Worm (Caenorhabditis elegans) whole organism, late embryonic: ENCODE measurements around the gene apc-17.

Source experiments
- C08G9.2 ChIP-seq: sonication (generic microtip); optimal IDR thresholded peaks from 2 replicates; lab custom pipeline; 2016; ENCODE audit warnings: mild to moderate bottlenecking, missing genetic modification characterization, moderate library complexity, missing compliant biosample characterization
- ama-1 ChIP-seq: fragments of 150-350 bp; optimal IDR thresholded peaks from 2 replicates; lab custom pipeline; 2014
- ceh-18 ChIP-seq: sonication (generic microtip); optimal IDR thresholded peaks from 2 replicates; lab custom pipeline; 2016; ENCODE audit warnings: missing genetic modification characterization, missing compliant biosample characterization
- ceh-19 ChIP-seq: fragments of 200-800 bp; sonication (Bioruptor generic); optimal IDR thresholded peaks from 2 replicates; lab custom pipeline; 2018; ENCODE audit warnings: mild to moderate bottlenecking, missing genetic modification characterization, missing compliant biosample characterization

DNA sequence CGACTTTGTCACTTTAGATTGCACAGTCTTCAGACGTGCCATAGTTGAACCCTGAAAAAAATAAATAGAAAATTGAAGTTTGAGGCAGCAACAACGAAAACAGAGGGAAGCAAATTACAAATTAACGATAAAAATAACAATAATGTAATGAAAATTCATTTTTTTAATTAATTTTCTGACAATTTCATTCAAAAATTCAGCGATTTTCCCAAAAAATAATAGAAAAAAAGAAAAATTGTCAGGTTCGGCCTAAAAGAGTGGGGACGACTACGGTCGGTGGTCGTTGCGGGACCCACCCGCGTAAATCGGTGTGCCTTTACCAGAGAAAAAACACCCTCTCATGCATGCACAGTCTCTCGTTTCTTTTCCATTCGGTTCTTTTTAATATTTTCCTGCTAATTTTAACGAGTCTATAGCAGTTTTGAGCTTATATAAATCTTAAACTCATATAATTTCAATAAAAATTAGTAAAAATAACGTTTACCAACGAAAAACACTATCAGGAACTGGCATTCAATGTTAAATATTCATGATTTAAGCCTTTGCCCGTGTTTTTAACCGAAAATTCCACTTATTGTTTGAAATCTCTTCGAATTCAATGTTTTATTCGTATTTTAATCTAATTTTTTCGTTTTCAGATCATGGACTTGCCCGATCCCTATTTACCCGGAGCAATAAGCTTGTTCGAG lies 18.5 kb downstream of the apc-17 start, which contains the start of the genes rps-9 and lsm-1:
- TF ChIP-seq ceh-19 (GFP tag; lab: Kevin White, UChicago) (no peak), C08G9.2 (tag; lab: Kevin White, UChicago) (no peak), ama-1 (lab: Kevin White, UChicago) (no peak), ceh-18 (tag; lab: Kevin White, UChicago) (no peak)
